Fruit fly (Drosophila melanogaster) whole organism, prepupa: ENCODE measurements around the gene CG33124.

Experiments used
- Blimp-1 ChIP-seq: fragments of 200-800 bp; sonication (Bioruptor generic); optimal IDR thresholded peaks from 3 replicates; lab custom pipeline; 2017; ENCODE audit warnings: missing biosample characterization, missing genetic modification characterization, mild to moderate bottlenecking, moderate library complexity, missing genetic modification reagents
- CG10631 ChIP-seq: fragments of 200-800 bp; sonication (Bioruptor generic); optimal IDR thresholded peaks from 2 replicates; lab custom pipeline; 2016; ENCODE audit warnings: missing biosample characterization, missing genetic modification characterization
- CG11762 ChIP-seq: fragments of 200-800 bp; sonication (Bioruptor generic); optimal IDR thresholded peaks from 3 replicates; lab custom pipeline; 2016; ENCODE audit warnings: missing biosample characterization, missing genetic modification characterization; ENCODE audit not compliant: insufficient read depth
- CG11902 ChIP-seq: fragments of 200-800 bp; sonication (Bioruptor generic); optimal IDR thresholded peaks from 3 replicates; lab custom pipeline; 2016; ENCODE audit warnings: missing biosample characterization, missing genetic modification characterization
- CG1621 ChIP-seq: fragments of 200-800 bp; sonication (Bioruptor generic); optimal IDR thresholded peaks from 3 replicates; lab custom pipeline; 2018; ENCODE audit warnings: missing biosample characterization, mild to moderate bottlenecking, missing genetic modification characterization
- CG16779 ChIP-seq: fragments of 200-800 bp; sonication (Bioruptor generic); optimal IDR thresholded peaks from 3 replicates; lab custom pipeline; 2017; ENCODE audit warnings: missing biosample characterization, mild to moderate bottlenecking, missing genetic modification characterization
- CG3032 ChIP-seq: fragments of 200-800 bp; optimal IDR thresholded peaks from 2 replicates; lab custom pipeline; 2019; ENCODE audit warnings: missing biosample characterization, mild to moderate bottlenecking, missing genetic modification characterization, moderate library complexity
- CG32006 ChIP-seq: fragments of 200-800 bp; sonication (Bioruptor generic); optimal IDR thresholded peaks from 3 replicates; lab custom pipeline; 2017; ENCODE audit warnings: missing biosample characterization, mild to moderate bottlenecking, missing genetic modification characterization
- CG34406 ChIP-seq: fragments of 200-800 bp; sonication (Bioruptor generic); optimal IDR thresholded peaks from 3 replicates; lab custom pipeline; 2016; ENCODE audit warnings: missing biosample characterization, missing genetic modification characterization
- CG3919 ChIP-seq: fragments of 200-800 bp; sonication (Bioruptor generic); optimal IDR thresholded peaks from 3 replicates; lab custom pipeline; 2016; ENCODE audit warnings: missing biosample characterization, missing genetic modification characterization
- CG4318 ChIP-seq: fragments of 200-800 bp; sonication (Bioruptor generic); optimal IDR thresholded peaks from 3 replicates; lab custom pipeline; 2017; ENCODE audit warnings: missing biosample characterization, mild to moderate bottlenecking, missing genetic modification characterization
- CG6163 ChIP-seq: fragments of 200-800 bp; sonication (Bioruptor generic); IDR thresholded peaks from 3 replicates; pipeline ENCODE4 v1.3.6; 2022; ENCODE audit warnings: missing biosample characterization, missing genetic modification characterization
- CG6276 ChIP-seq: fragments of 200-800 bp; sonication (Bioruptor generic); optimal IDR thresholded peaks from 2 replicates; lab custom pipeline; 2017; ENCODE audit warnings: missing biosample characterization, mild to moderate bottlenecking, missing genetic modification characterization
- CG6792 ChIP-seq: fragments of 200-800 bp; sonication (Bioruptor generic); optimal IDR thresholded peaks from 3 replicates; lab custom pipeline; 2016; ENCODE audit warnings: missing biosample characterization, missing genetic modification characterization
- CG6808 ChIP-seq: fragments of 200-800 bp; sonication (Bioruptor generic); optimal IDR thresholded peaks from 3 replicates; lab custom pipeline; 2017; ENCODE audit warnings: missing biosample characterization, missing genetic modification characterization, mild to moderate bottlenecking, moderate library complexity, missing genetic modification reagents
- CG6854 ChIP-seq: fragments of 200-800 bp; sonication (Bioruptor generic); optimal IDR thresholded peaks from 2 replicates; lab custom pipeline; 2017; ENCODE audit warnings: missing biosample characterization, mild to moderate bottlenecking, missing genetic modification characterization
- CG7368 ChIP-seq: fragments of 200-800 bp; sonication (Bioruptor generic); optimal IDR thresholded peaks from 3 replicates; lab custom pipeline; 2016; ENCODE audit warnings: missing biosample characterization, missing genetic modification characterization
- CG8119 ChIP-seq: fragments of 200-800 bp; sonication (Bioruptor generic); IDR thresholded peaks from 3 replicates; pipeline ENCODE4 v1.3.6; 2022; ENCODE audit warnings: missing biosample characterization, missing genetic modification characterization
- CG8632 ChIP-seq: fragments of 200-800 bp; sonication (Bioruptor generic); optimal IDR thresholded peaks from 3 replicates; lab custom pipeline; 2016; ENCODE audit warnings: missing biosample characterization, missing genetic modification characterization
- CG9139 ChIP-seq: fragments of 200-800 bp; sonication (Bioruptor generic); optimal IDR thresholded peaks from 3 replicates; lab custom pipeline; 2017; ENCODE audit warnings: missing biosample characterization, mild to moderate bottlenecking, missing genetic modification characterization
- Eip78C ChIP-seq: fragments of 200-800 bp; sonication (Bioruptor generic); peaks from one replicate; lab custom pipeline; 2016; ENCODE audit warnings: missing biosample characterization, missing genetic modification characterization
- Ets21C ChIP-seq: fragments of 200-800 bp; sonication (Bioruptor generic); optimal IDR thresholded peaks from 3 replicates; lab custom pipeline; 2016; ENCODE audit warnings: missing biosample characterization, missing genetic modification characterization
- Ets96B ChIP-seq: fragments of 200-800 bp; optimal IDR thresholded peaks from 2 replicates; lab custom pipeline; 2019; ENCODE audit warnings: missing biosample characterization, mild to moderate bottlenecking, missing genetic modification characterization, moderate library complexity
- Hr39 ChIP-seq: fragments of 200-800 bp; sonication (Bioruptor generic); optimal IDR thresholded peaks from 2 replicates; lab custom pipeline; 2016; ENCODE audit warnings: missing biosample characterization, missing genetic modification characterization
- Lpt ChIP-seq: fragments of 200-800 bp; sonication (Bioruptor generic); optimal IDR thresholded peaks from 3 replicates; lab custom pipeline; 2016; ENCODE audit warnings: missing biosample characterization, missing genetic modification characterization
- Met ChIP-seq: fragments of 200-800 bp; sonication (Bioruptor generic); optimal IDR thresholded peaks from 3 replicates; lab custom pipeline; 2016; ENCODE audit warnings: missing biosample characterization, missing genetic modification characterization
- Sox14 ChIP-seq: fragments of 200-800 bp; sonication (Bioruptor generic); optimal IDR thresholded peaks from 3 replicates; lab custom pipeline; 2016; ENCODE audit warnings: missing biosample characterization, missing genetic modification characterization
- achi ChIP-seq: fragments of 200-800 bp; sonication (Bioruptor generic); optimal IDR thresholded peaks from 3 replicates; lab custom pipeline; 2016; ENCODE audit warnings: missing biosample characterization, missing genetic modification characterization
- acj6 ChIP-seq: fragments of 200-800 bp; sonication (Bioruptor generic); optimal IDR thresholded peaks from 3 replicates; lab custom pipeline; 2016; ENCODE audit warnings: missing biosample characterization, missing genetic modification characterization
- dac ChIP-seq: fragments of 200-800 bp; sonication (Bioruptor generic); optimal IDR thresholded peaks from 2 replicates; lab custom pipeline; 2017; ENCODE audit warnings: missing biosample characterization, mild to moderate bottlenecking, missing genetic modification characterization
- dsx ChIP-seq: fragments of 200-800 bp; optimal IDR thresholded peaks from 3 replicates; lab custom pipeline; 2019; ENCODE audit warnings: missing biosample characterization, mild to moderate bottlenecking, missing genetic modification characterization, moderate library complexity; ENCODE audit not compliant: poor library complexity, severe bottlenecking
- fkh ChIP-seq: fragments of 200-800 bp; sonication (Bioruptor generic); optimal IDR thresholded peaks from 3 replicates; lab custom pipeline; 2017; ENCODE audit warnings: missing biosample characterization, mild to moderate bottlenecking, missing genetic modification characterization, moderate library complexity
- lz ChIP-seq: fragments of 200-800 bp; sonication (Bioruptor generic); optimal IDR thresholded peaks from 3 replicates; lab custom pipeline; 2016; ENCODE audit warnings: missing biosample characterization, missing genetic modification characterization
- pdm3 ChIP-seq: fragments of 200-800 bp; sonication (Bioruptor generic); optimal IDR thresholded peaks from 3 replicates; lab custom pipeline; 2016; ENCODE audit warnings: missing biosample characterization, missing genetic modification characterization
- salr ChIP-seq, 2 experiments: fragments of 200-800 bp; sonication (Bioruptor generic); optimal IDR thresholded peaks; 3 replicates each; lab custom pipeline; 2016 to 2018; ENCODE audit warnings: missing biosample characterization in 2 of 2, missing genetic modification characterization in 2 of 2, mild to moderate bottlenecking in 1 of 2
- spab ChIP-seq: fragments of 200-800 bp; sonication (Bioruptor generic); optimal IDR thresholded peaks from 2 replicates; lab custom pipeline; 2017; ENCODE audit warnings: missing biosample characterization, mild to moderate bottlenecking, missing genetic modification characterization, missing genetic modification reagents
- ss ChIP-seq, 2 experiments: fragments of 200-800 bp; sonication (Bioruptor generic); optimal IDR thresholded peaks; 2 replicates in 1 of 2; 3 replicates in 1 of 2; lab custom pipeline; 2017 to 2018; ENCODE audit warnings: mild to moderate bottlenecking in 2 of 2, missing biosample characterization in 2 of 2, missing genetic modification characterization in 2 of 2, moderate library complexity in 1 of 2
- svp ChIP-seq: fragments of 200-800 bp; sonication (Bioruptor generic); peaks from one replicate; lab custom pipeline; 2016; ENCODE audit warnings: missing biosample characterization, missing genetic modification characterization
- topi ChIP-seq: fragments of 200-800 bp; sonication (Bioruptor generic); optimal IDR thresholded peaks from 3 replicates; lab custom pipeline; 2016; ENCODE audit warnings: missing biosample characterization, missing genetic modification characterization
- vri ChIP-seq: fragments of 200-800 bp; sonication (Bioruptor generic); optimal IDR thresholded peaks from 3 replicates; lab custom pipeline; 2016; ENCODE audit warnings: missing biosample characterization, mild to moderate bottlenecking, missing genetic modification characterization

The CG33124 gene

dm6 chr2L:2193357-2193780 is 15.5 kb downstream of the CG33124 start (continued):
- peak; percentile 20 for TF ChIP-seq Ets21C (GFP tag; lab: Kevin White, UChicago)
- TF ChIP-seq CG3032: peak; percentile 50
- TF ChIP-seq pdm3 (GFP tag; lab: Kevin White, UChicago): peak; percentile 26
- TF ChIP-seq CG9139 (GFP tag; lab: Kevin White, UChicago): peak; percentile 74
- peak; percentile 26 for TF ChIP-seq CG34406 (GFP tag; lab: Kevin White, UChicago)
- peak; percentile 59 for TF ChIP-seq topi (GFP tag; lab: Kevin White, UChicago)
- peak; percentile 79 for TF ChIP-seq Sox14
- peak; percentile 50 for TF ChIP-seq CG6808 (GFP tag; lab: Kevin White, UChicago)
- peak; percentile 58 for TF ChIP-seq dsx (GFP tag; lab: Kevin White, UChicago)
- TF ChIP-seq CG8632 (GFP tag; lab: Kevin White, UChicago): no peak
- TF ChIP-seq CG6854 (GFP tag; lab: Kevin White, UChicago): peak; percentile 77
- peak; percentile 9 for TF ChIP-seq acj6 (GFP tag; lab: Kevin White, UChicago)
- TF ChIP-seq CG1621: peak; percentile 100
- peak; percentile 52 for TF ChIP-seq Ets96B
- TF ChIP-seq ss (GFP tag; optimal IDR thresholded peaks at IDR 0.05; lab: Kevin White, UChicago): peak; percentile 38 to 39
- peak; percentile 72 for TF ChIP-seq Lpt
- TF ChIP-seq CG6163 (GFP tag; lab: Robert Waterston, UW): no peak
- peak; percentile 56 for TF ChIP-seq CG7368
- peak; percentile 60 for TF ChIP-seq CG16779 (tag; lab: Kevin White, UChicago)
- peak; percentile 61 for TF ChIP-seq CG6276 (GFP tag; lab: Kevin White, UChicago)
- TF ChIP-seq vri (GFP tag; lab: Kevin White, UChicago): peak; percentile 64
- TF ChIP-seq spab (GFP tag; lab: Kevin White, UChicago): peak; percentile 25
- TF ChIP-seq Hr39 (GFP tag; lab: Kevin White, UChicago): no peak
- peak; percentile 31 for TF ChIP-seq lz
- TF ChIP-seq salr (GFP tag; optimal IDR thresholded peaks at IDR 0.05; lab: Kevin White, UChicago): peak in 1 of 2 experiments; percentile 9
- TF ChIP-seq CG8119 (GFP tag; lab: Robert Waterston, UW): no peak
- no peak for TF ChIP-seq CG10631 (GFP tag; lab: Kevin White, UChicago)
- TF ChIP-seq, all 60 proteins: peak for 38

DNA sequence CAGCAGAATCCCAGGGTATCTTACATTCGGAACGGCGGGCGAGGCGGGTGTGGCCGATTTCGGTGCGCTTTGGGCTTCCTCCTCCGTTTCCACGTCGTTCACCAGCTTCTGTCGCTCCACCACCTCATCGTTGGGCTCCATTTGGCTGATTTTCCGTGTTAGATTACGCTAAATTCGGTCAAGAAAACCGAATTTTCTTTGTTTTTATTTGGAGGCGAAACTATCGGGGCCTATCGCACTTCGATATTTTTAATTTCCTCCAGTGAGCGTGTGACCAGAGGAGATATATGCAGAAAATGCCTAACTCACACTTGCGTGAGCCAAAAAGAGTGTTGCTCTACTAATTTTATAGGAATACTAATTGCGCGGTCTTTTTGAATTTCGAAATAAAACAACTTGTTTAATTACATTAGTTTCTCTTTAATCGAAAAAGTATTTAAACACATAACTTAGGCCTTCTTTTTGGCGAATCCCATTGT is 16.7 kb downstream of the CG33124 start, which contains the start of gene CG10874:
CG10874 (minus strand) TSS at position 264 of the 479 bp plus-strand sequence.
- no peak for TF ChIP-seq CG32006
- TF ChIP-seq CG4318: no peak
- no peak for TF ChIP-seq CG6276 (GFP tag; lab: Kevin White, UChicago)
- TF ChIP-seq ss (GFP tag; optimal IDR thresholded peaks at IDR 0.05; lab: Kevin White, UChicago): no peak
- TF ChIP-seq CG1621: peak; percentile 1
- peak; percentile 75 for TF ChIP-seq Sox14
- TF ChIP-seq Ets21C (GFP tag; lab: Kevin White, UChicago): no peak
- TF ChIP-seq acj6 (GFP tag; lab: Kevin White, UChicago): no peak
- TF ChIP-seq CG10631 (GFP tag; lab: Kevin White, UChicago): no peak
- TF ChIP-seq, all 60 proteins: peak for 2

DNA sequence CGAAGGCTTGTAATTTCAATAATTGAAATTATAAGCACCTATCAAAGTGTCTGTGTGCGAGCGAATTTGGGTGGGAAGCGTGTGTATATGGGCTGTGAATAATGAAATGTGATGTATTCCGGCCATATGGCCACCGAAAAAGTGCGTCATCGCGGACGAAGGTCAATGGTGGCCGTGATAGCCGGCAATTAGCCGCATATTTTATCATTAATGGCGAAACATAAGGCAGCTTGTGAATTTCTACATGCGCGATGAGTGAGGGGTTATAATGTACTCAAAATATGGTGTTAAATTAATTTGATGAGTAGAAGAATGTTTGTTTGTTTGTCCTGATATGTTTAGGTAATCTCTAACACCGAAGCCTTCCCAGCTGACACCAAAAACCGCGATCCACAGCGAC is 17.5 kb downstream of the CG33124 start:
- TF ChIP-seq ss (GFP tag; optimal IDR thresholded peaks at IDR 0.05; lab: Kevin White, UChicago) (no peak), acj6 (GFP tag; lab: Kevin White, UChicago) (no peak), CG6792 (no peak), pdm3 (GFP tag; lab: Kevin White, UChicago) (no peak), Met (no peak), svp (GFP tag; lab: Kevin White, UChicago) (no peak), Sox14 (no peak), dac (GFP tag; lab: Kevin White, UChicago) (no peak), CG32006 (no peak)

DNA sequence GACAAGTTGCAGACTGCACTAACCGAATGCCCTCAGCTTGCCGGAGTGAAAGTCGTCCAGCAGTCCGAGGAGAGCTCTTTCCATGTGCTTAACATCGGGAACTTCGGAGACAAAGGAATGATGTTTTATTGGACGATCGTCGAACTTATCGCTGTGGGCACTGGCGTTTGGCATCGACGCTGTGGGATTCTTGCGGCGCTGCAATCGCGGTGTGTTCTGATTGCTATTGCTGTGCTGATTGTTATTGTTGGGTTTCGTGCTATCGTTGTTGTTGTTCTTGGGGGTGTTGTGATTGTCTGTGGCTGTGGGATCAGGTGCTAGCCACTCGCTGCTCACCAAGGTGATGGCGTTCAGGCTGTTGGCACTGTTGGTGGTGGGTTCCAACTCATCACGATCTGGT is 18.2 kb downstream of the CG33124 start:
- TF ChIP-seq CG11762 (GFP tag; lab: Kevin White, UChicago) (no peak), svp (GFP tag; lab: Kevin White, UChicago) (peak; percentile 84), fkh (GFP tag; lab: Kevin White, UChicago) (no peak), CG11902 (GFP tag; lab: Kevin White, UChicago) (no peak), CG3919 (no peak), CG3032 (no peak), achi (GFP tag; lab: Kevin White, UChicago) (no peak), CG1621 (no peak), Eip78C (GFP tag; lab: Kevin White, UChicago) (peak; percentile 33), vri (GFP tag; lab: Kevin White, UChicago) (no peak), Blimp-1 (GFP tag; lab: Kevin White, UChicago) (no peak), Sox14 (peak; percentile 43)
